Worm (Caenorhabditis elegans) whole organism, L1 larva: ENCODE data around the gene Y25C1A.2.

Source experiments
- Y116A8C.19 ChIP-seq: sonication (generic microtip); optimal IDR thresholded peaks from 2 replicates; lab custom pipeline; 2016; ENCODE audit warnings: missing compliant biosample characterization, missing genetic modification characterization, borderline replicate concordance
- aly-2 ChIP-seq: fragments of 150-350 bp; optimal IDR thresholded peaks from 2 replicates; lab custom pipeline; 2014; ENCODE audit warnings: missing biosample characterization, missing genetic modification characterization
- dpl-1 ChIP-seq, 3 experiments: fragments of 150-350 bp in 2 of 3; sonication (generic microtip) in 1 of 3; optimal IDR thresholded peaks; 2 replicates each; lab custom pipeline; 2014 to 2017; ENCODE audit warnings: missing biosample characterization in 3 of 3, missing genetic modification characterization in 3 of 3, missing genetic modification reagents in 3 of 3
- fkh-10 ChIP-seq: sonication (generic microtip); optimal IDR thresholded peaks from 2 replicates; lab custom pipeline; 2017; ENCODE audit warnings: missing biosample characterization, missing genetic modification reagents, missing genetic modification characterization
- lin-39 ChIP-seq: fragments of 150-350 bp; optimal IDR thresholded peaks from 2 replicates; lab custom pipeline; 2014; ENCODE audit warnings: missing biosample characterization, missing genetic modification reagents, missing genetic modification characterization
- nhr-12 ChIP-seq: sonication (generic microtip); optimal IDR thresholded peaks from 2 replicates; lab custom pipeline; 2017; ENCODE audit warnings: missing biosample characterization, missing genetic modification characterization
- nhr-237 ChIP-seq: fragments of 150-350 bp; optimal IDR thresholded peaks from 2 replicates; lab custom pipeline; 2014; ENCODE audit warnings: missing biosample characterization, missing genetic modification characterization
- pax-3 ChIP-seq: fragments of 200-800 bp; sonication (Bioruptor generic); optimal IDR thresholded peaks from 2 replicates; lab custom pipeline; 2018; ENCODE audit warnings: mild to moderate bottlenecking, missing genetic modification characterization, moderate library complexity, missing compliant biosample characterization
- tlp-1 ChIP-seq: fragments of 150-350 bp; optimal IDR thresholded peaks from 2 replicates; lab custom pipeline; 2014; ENCODE audit warnings: missing biosample characterization, missing genetic modification characterization
- ztf-4 ChIP-seq: fragments of 150-350 bp; optimal IDR thresholded peaks from 2 replicates; lab custom pipeline; 2014; ENCODE audit warnings: missing biosample characterization, missing genetic modification characterization

- TF ChIP-seq tlp-1 (tag; lab: Kevin White, UChicago) (no peak), Y116A8C.19 (no peak), nhr-237 (no peak), pax-3 (tag; lab: Kevin White, UChicago) (no peak), fkh-10 (no peak), ztf-4 (tag; lab: Kevin White, UChicago) (no peak), dpl-1 (GFP tag; optimal IDR thresholded peaks at IDR 0.05; lab: Kevin White, UChicago) (no peak), aly-2 (tag; lab: Kevin White, UChicago) (no peak), lin-39 (tag; lab: Kevin White, UChicago) (no peak), nhr-12 (tag; lab: Kevin White, UChicago) (no peak)
Observed at ce11 chrII:3071012-3071749, 41.2 kb upstream of the Y25C1A.2 start, which contains the start of gene Y25C1A.7.
